Worm (Caenorhabditis elegans): ENCODE data around the gene srj-7.

The srj-7 gene

DNA sequence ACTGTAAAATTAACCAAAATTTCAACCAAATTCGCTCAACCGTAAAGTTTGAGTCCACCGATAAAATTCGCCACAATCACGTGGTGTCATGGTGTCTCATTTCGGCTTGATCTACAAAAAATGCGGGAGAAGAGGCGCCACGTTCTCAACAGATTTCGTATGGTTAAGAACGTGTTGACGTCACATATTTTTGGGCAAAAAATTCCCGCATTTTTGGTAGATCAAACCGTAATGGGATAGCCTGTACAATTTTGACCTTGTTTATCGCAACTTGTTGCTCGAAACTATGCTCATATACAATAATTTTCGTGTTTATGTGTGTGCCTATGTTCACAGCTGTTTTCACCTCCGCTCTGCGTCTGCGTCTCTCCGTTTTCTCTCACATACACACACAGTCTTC lies 35.9 kb upstream of the srj-7 start:
- no peak for TF ChIP-seq fkh-10 (GFP tag; optimal IDR thresholded peaks at IDR 0.05)
- no peak for TF ChIP-seq sox-4 (tag; optimal IDR thresholded peaks at IDR 0.05)
- TF ChIP-seq ttx-3 (tag; optimal IDR thresholded peaks at IDR 0.05): no peak
- TF ChIP-seq odd-2 (tag; optimal IDR thresholded peaks at IDR 0.05): no peak
- TF ChIP-seq pat-9 (tag; optimal IDR thresholded peaks at IDR 0.05): no peak
- no peak for TF ChIP-seq ceh-6 (GFP tag; optimal IDR thresholded peaks at IDR 0.05)
- TF ChIP-seq hlh-6 (tag; optimal IDR thresholded peaks at IDR 0.05): no peak
- no peak for TF ChIP-seq sdc-2 (tag; optimal IDR thresholded peaks at IDR 0.05)
- TF ChIP-seq ceh-18 (tag; optimal IDR thresholded peaks at IDR 0.05): no peak

DNA sequence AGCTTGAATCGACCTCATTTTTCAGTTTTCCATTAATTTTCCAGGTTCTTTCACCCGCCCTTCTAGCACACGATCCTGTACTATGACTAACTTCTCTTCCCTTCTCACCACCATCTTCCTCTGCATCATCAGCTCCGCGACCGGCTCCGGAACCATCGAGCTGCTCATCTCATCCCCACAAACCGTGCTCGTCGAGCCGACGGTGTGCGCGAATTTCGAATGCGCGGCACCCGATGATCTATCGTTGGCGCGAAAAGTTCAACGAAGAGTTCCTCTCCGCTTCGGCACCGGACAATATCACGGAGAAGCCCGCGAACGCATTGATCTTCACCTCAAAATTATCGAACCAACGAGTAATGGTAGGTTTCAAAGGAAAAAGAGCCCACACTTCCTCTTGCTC lies 34.7 kb upstream of the srj-7 start, which contains the start of gene apx-1:
Gene apx-1 (plus strand): TSS at position 50 of the 400 bp plus-strand sequence.
- no peak for TF ChIP-seq ceh-24 (tag; optimal IDR thresholded peaks at IDR 0.05)

DNA sequence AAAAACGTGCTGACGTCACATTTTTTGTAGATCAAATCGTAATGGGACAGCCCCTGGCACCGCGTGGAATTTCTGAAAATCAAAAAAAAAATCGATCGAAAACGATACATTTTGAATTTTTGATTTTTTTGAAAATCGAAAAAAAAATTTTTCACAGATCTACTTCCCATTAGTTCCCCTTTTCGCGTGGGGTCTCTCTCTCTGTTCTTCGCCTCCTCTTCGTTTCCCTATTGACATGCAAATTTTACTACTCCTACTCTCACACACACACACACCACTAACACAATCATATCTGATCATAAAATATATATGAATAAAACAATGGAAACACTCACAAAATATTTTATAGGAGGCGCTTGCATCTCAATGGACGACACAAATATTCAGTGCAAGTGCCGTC lies 26.2 kb upstream of the srj-7 start:
- no peak for TF ChIP-seq ceh-48 (tag; optimal IDR thresholded peaks at IDR 0.05)
- no peak for TF ChIP-seq pha-4 (tag; optimal IDR thresholded peaks at IDR 0.05)
- no peak for TF ChIP-seq pha-2 (tag; optimal IDR thresholded peaks at IDR 0.05)
- peak; percentile 27 for TF ChIP-seq fkh-6 (tag; optimal IDR thresholded peaks at IDR 0.05)
- TF ChIP-seq ceh-31 (tag; optimal IDR thresholded peaks at IDR 0.05): peak; percentile 76
- no peak for TF ChIP-seq che-1 (tag; optimal IDR thresholded peaks at IDR 0.05)
- TF ChIP-seq ceh-45 (GFP tag; IDR thresholded peaks at IDR 0.05): no peak
- no peak for TF ChIP-seq K02D7.2 (tag; optimal IDR thresholded peaks at IDR 0.05)
- peak; percentile 29 for TF ChIP-seq lim-6 (tag; optimal IDR thresholded peaks at IDR 0.05)
- no peak for TF ChIP-seq nhr-232 (tag; optimal IDR thresholded peaks at IDR 0.05)
- TF ChIP-seq zip-5 (tag; optimal IDR thresholded peaks at IDR 0.05): peak; percentile 64
- no peak for TF ChIP-seq ceh-24 (tag; optimal IDR thresholded peaks at IDR 0.05)
- peak; percentile 77 for TF ChIP-seq tbx-2 (tag; optimal IDR thresholded peaks at IDR 0.05)
- TF ChIP-seq ztf-16 (tag; optimal IDR thresholded peaks at IDR 0.05): no peak
- TF ChIP-seq ceh-14 (tag; optimal IDR thresholded peaks at IDR 0.05): peak; percentile 25
- TF ChIP-seq ceh-9 (tag; optimal IDR thresholded peaks at IDR 0.05): no peak
- peak; percentile 47 for TF ChIP-seq ceh-2 (tag; optimal IDR thresholded peaks at IDR 0.05)
- peak; percentile 69 for TF ChIP-seq C08G9.2 (tag; optimal IDR thresholded peaks at IDR 0.05)
- TF ChIP-seq ceh-18 (tag; optimal IDR thresholded peaks at IDR 0.05): no peak
- no peak for TF ChIP-seq ahr-1 (tag; optimal IDR thresholded peaks at IDR 0.05)
- no peak for TF ChIP-seq ttx-3 (tag; optimal IDR thresholded peaks at IDR 0.05)
- TF ChIP-seq dmd-4 (tag; optimal IDR thresholded peaks at IDR 0.05; ENCODE audit: borderline replicate concordance): no peak
- no peak for TF ChIP-seq odd-2 (tag; optimal IDR thresholded peaks at IDR 0.05)
- no peak for TF ChIP-seq ceh-34 (tag; optimal IDR thresholded peaks at IDR 0.05)
- peak; percentile 60 for TF ChIP-seq ref-2 (tag; optimal IDR thresholded peaks at IDR 0.05)
- no peak for TF ChIP-seq hlh-30 (tag; optimal IDR thresholded peaks at IDR 0.05; ENCODE audit: insufficient read depth)
- TF ChIP-seq sox-4 (tag; optimal IDR thresholded peaks at IDR 0.05): no peak
- peak; percentile 28 for TF ChIP-seq tbx-7 (tag; optimal IDR thresholded peaks at IDR 0.05)
- peak; percentile 12 for TF ChIP-seq rnt-1 (tag; optimal IDR thresholded peaks at IDR 0.05)
- peak; percentile 26 for TF ChIP-seq C38D4.7 (GFP tag; optimal IDR thresholded peaks at IDR 0.05)
- TF ChIP-seq hlh-15 (tag; optimal IDR thresholded peaks at IDR 0.05): no peak
- no peak for TF ChIP-seq unc-86 (tag; optimal IDR thresholded peaks at IDR 0.05)
- TF ChIP-seq unc-3 (GFP tag; conservative IDR thresholded peaks at IDR 0.05): no peak
- TF ChIP-seq unc-3 (tag; optimal IDR thresholded peaks at IDR 0.05): no peak
- TF ChIP-seq ama-1 (optimal IDR thresholded peaks at IDR 0.05): no peak
- TF ChIP-seq hlh-8 (tag; optimal IDR thresholded peaks at IDR 0.05): no peak
- TF ChIP-seq pqm-1 (tag; optimal IDR thresholded peaks at IDR 0.05): no peak
- TF ChIP-seq ceh-30 (tag; optimal IDR thresholded peaks at IDR 0.05): no peak
- peak; percentile 5 for TF ChIP-seq elt-2 (tag; optimal IDR thresholded peaks at IDR 0.05)

Measured in whole organism, late embryonic.